Worm (Caenorhabditis elegans): Measurements from ENCODE around the gene ugt-40.
A peak's percentile ranks its signal among the peaks of the same experiment; 100 is the strongest.

The ugt-40 gene

ce11 chrV:7091287-7091686 lies 50.5 kb downstream of the ugt-40 start, which contains the start of gene nhr-286:
nhr-286 (minus strand) TSS chrV:7091610.
- TF ChIP-seq ama-1 (optimal IDR thresholded peaks at IDR 0.05) (peak; percentile 39), nhr-85 (tag) (peak; percentile 50), irx-1 (tag; optimal IDR thresholded peaks at IDR 0.05) (no peak), nhr-20 (tag; optimal IDR thresholded peaks at IDR 0.05) (peak; percentile 51)

Measured in whole organism, L1 larva.